Worm (Caenorhabditis elegans) whole organism, early embryonic: Measurements from ENCODE around the gene K01A12.2.

Experiments
- B0310.2 ChIP-seq: sonication (generic microtip); optimal IDR thresholded peaks from 2 replicates; lab custom pipeline; 2016; ENCODE audit warnings: mild to moderate bottlenecking, missing genetic modification characterization, missing compliant biosample characterization
- F13C5.2 ChIP-seq: sonication (generic microtip); optimal IDR thresholded peaks from 2 replicates; lab custom pipeline; 2017; ENCODE audit warnings: mild to moderate bottlenecking, missing genetic modification characterization, inconsistent platforms, missing compliant biosample characterization
- aly-1 ChIP-seq: sonication (generic microtip); optimal IDR thresholded peaks from 2 replicates; lab custom pipeline; 2016; ENCODE audit warnings: missing genetic modification characterization, missing compliant biosample characterization
- ama-1 ChIP-seq: fragments of 150-350 bp; optimal IDR thresholded peaks from 2 replicates; lab custom pipeline; 2014
- ceh-13 ChIP-seq: fragments of 200-800 bp; sonication (Bioruptor generic); optimal IDR thresholded peaks from 2 replicates; lab custom pipeline; 2018; ENCODE audit warnings: mild to moderate bottlenecking, missing genetic modification characterization, missing compliant biosample characterization
- ceh-36 ChIP-seq: sonication (generic microtip); optimal IDR thresholded peaks from 2 replicates; lab custom pipeline; 2016; ENCODE audit warnings: missing genetic modification characterization, inconsistent platforms, missing compliant biosample characterization
- ets-7 ChIP-seq: sonication (generic microtip); optimal IDR thresholded peaks from 2 replicates; lab custom pipeline; 2016; ENCODE audit warnings: missing genotype, missing genetic modification characterization, missing compliant biosample characterization
- flt-1 ChIP-seq: fragments of 200-800 bp; sonication (Bioruptor generic); IDR thresholded peaks from 2 replicates; pipeline ENCODE4 v1.3.6; 2022; ENCODE audit warnings: missing genetic modification characterization, missing compliant biosample characterization
- hmbx-1 ChIP-seq: sonication (generic microtip); optimal IDR thresholded peaks from 2 replicates; lab custom pipeline; 2016; ENCODE audit warnings: mild to moderate bottlenecking, missing genetic modification characterization, missing compliant biosample characterization
- hmg-4 ChIP-seq: fragments of 200-800 bp; sonication (Bioruptor generic); optimal IDR thresholded peaks from 2 replicates; lab custom pipeline; 2018; ENCODE audit warnings: mild to moderate bottlenecking, missing genetic modification characterization, missing compliant biosample characterization
- hnd-1 ChIP-seq: sonication (generic microtip); optimal IDR thresholded peaks from 2 replicates; lab custom pipeline; 2016; ENCODE audit warnings: missing genetic modification characterization, missing compliant biosample characterization
- pes-1 ChIP-seq: fragments of 200-800 bp; sonication (Bioruptor generic); IDR thresholded peaks from 2 replicates; pipeline ENCODE4 v1.3.6; 2022; ENCODE audit warnings: missing genetic modification reagents, missing genetic modification characterization, missing compliant biosample characterization
- scrt-1 ChIP-seq: fragments of 200-800 bp; sonication (Bioruptor generic); IDR thresholded peaks from 2 replicates; pipeline ENCODE4 v1.3.6; 2022; ENCODE audit warnings: missing genetic modification characterization, missing compliant biosample characterization
- sea-1 ChIP-seq: fragments of 200-800 bp; sonication (Bioruptor generic); conservative IDR thresholded peaks from 2 replicates; pipeline ENCODE4 v1.3.6; 2022; ENCODE audit warnings: missing genetic modification characterization, missing compliant biosample characterization
- tbx-11 ChIP-seq: fragments of 200-800 bp; sonication (Bioruptor generic); IDR thresholded peaks from 2 replicates; pipeline ENCODE4 v1.3.6; 2022; ENCODE audit warnings: missing genetic modification characterization, missing compliant biosample characterization
- tbx-37 ChIP-seq: fragments of 200-800 bp; sonication (Bioruptor generic); conservative IDR thresholded peaks from 2 replicates; pipeline ENCODE4 v1.3.6; 2022; ENCODE audit warnings: missing genetic modification reagents, missing genetic modification characterization, missing compliant biosample characterization
- tra-4 ChIP-seq: sonication (generic microtip); optimal IDR thresholded peaks from 2 replicates; lab custom pipeline; 2017; ENCODE audit warnings: missing genetic modification characterization, missing compliant biosample characterization

K01A12.2 gene

ce11 chrX:8584825-8585384 lies 28.2 kb upstream of the K01A12.2 start:
- TF ChIP-seq ceh-13 (GFP tag; lab: Kevin White, UChicago) (no peak), hmg-4 (no peak), scrt-1 (GFP tag; lab: Robert Waterston, UW) (no peak), tra-4 (tag; lab: Kevin White, UChicago) (no peak), hmbx-1 (no peak), sea-1 (GFP tag; lab: Robert Waterston, UW) (no peak), tbx-11 (GFP tag; lab: Robert Waterston, UW) (no peak), pes-1 (GFP tag; lab: Robert Waterston, UW) (no peak), ets-7 (tag; lab: Kevin White, UChicago) (no peak), ama-1 (lab: Kevin White, UChicago) (no peak), flt-1 (GFP tag; lab: Robert Waterston, UW) (no peak), F13C5.2 (no peak), aly-1 (tag; lab: Kevin White, UChicago) (no peak), ceh-36 (no peak), tbx-37 (no peak), B0310.2 (no peak)

ce11 chrX:8585837-8586236 lies 27.3 kb upstream of the K01A12.2 start, which contains the start of gene F18E9.3:
Gene F18E9.3, plus strand, starts transcription at chrX:8586147.
- TF ChIP-seq ama-1 (lab: Kevin White, UChicago) (no peak), aly-1 (tag; lab: Kevin White, UChicago) (no peak), hnd-1 (tag; lab: Kevin White, UChicago) (no peak)

ce11 chrX:8592881-8593280 lies 20.3 kb upstream of the K01A12.2 start, which contains the start of gene nlp-7:
Gene nlp-7, plus strand, starts transcription at chrX:8593181.
- TF ChIP-seq pes-1 (GFP tag; lab: Robert Waterston, UW) (no peak), aly-1 (tag; lab: Kevin White, UChicago) (no peak), flt-1 (GFP tag; lab: Robert Waterston, UW) (no peak), tra-4 (tag; lab: Kevin White, UChicago) (no peak), tbx-37 (no peak), ceh-13 (GFP tag; lab: Kevin White, UChicago) (no peak), F13C5.2 (no peak), ama-1 (lab: Kevin White, UChicago) (no peak), scrt-1 (GFP tag; lab: Robert Waterston, UW) (no peak), ceh-36 (no peak), hmbx-1 (no peak), B0310.2 (no peak), sea-1 (GFP tag; lab: Robert Waterston, UW) (no peak)

- TF ChIP-seq hnd-1 (tag; lab: Kevin White, UChicago), result no peak
- no peak for TF ChIP-seq scrt-1 (GFP tag; lab: Robert Waterston, UW)
- no peak for TF ChIP-seq ets-7 (tag; lab: Kevin White, UChicago)
Observed at ce11 chrX:8597647-8598046, 15.5 kb upstream of the K01A12.2 start, which contains the start of gene F18E9.7. Gene F18E9.7, minus strand, starts transcription at chrX:8597747.

ce11 chrX:8598491-8598890 lies 14.7 kb upstream of the K01A12.2 start:
- TF ChIP-seq tbx-11 (GFP tag; lab: Robert Waterston, UW) (no peak), tbx-37 (no peak), flt-1 (GFP tag; lab: Robert Waterston, UW) (no peak), ama-1 (lab: Kevin White, UChicago) (no peak), scrt-1 (GFP tag; lab: Robert Waterston, UW) (no peak), ets-7 (tag; lab: Kevin White, UChicago) (no peak), pes-1 (GFP tag; lab: Robert Waterston, UW) (no peak), hnd-1 (tag; lab: Kevin White, UChicago) (no peak), ceh-36 (no peak), F13C5.2 (no peak), B0310.2 (no peak), hmbx-1 (no peak), ceh-13 (GFP tag; lab: Kevin White, UChicago) (no peak), sea-1 (GFP tag; lab: Robert Waterston, UW) (no peak), aly-1 (tag; lab: Kevin White, UChicago) (no peak), hmg-4 (no peak)

ce11 chrX:8599725-8600124 lies 13.4 kb upstream of the K01A12.2 start:
- no peak for TF ChIP-seq hnd-1 (tag; lab: Kevin White, UChicago)
- TF ChIP-seq B0310.2, result no peak
- TF ChIP-seq F13C5.2, result no peak
- no peak for TF ChIP-seq sea-1 (GFP tag; lab: Robert Waterston, UW)
- no peak for TF ChIP-seq ama-1 (lab: Kevin White, UChicago)
- no peak for TF ChIP-seq ets-7 (tag; lab: Kevin White, UChicago)
- no peak for TF ChIP-seq aly-1 (tag; lab: Kevin White, UChicago)
- TF ChIP-seq hmbx-1, result no peak
- no peak for TF ChIP-seq ceh-36
- TF ChIP-seq tbx-37, result no peak
- TF ChIP-seq ceh-13 (GFP tag; lab: Kevin White, UChicago), result no peak
- no peak for TF ChIP-seq flt-1 (GFP tag; lab: Robert Waterston, UW)
- no peak for TF ChIP-seq scrt-1 (GFP tag; lab: Robert Waterston, UW)

ce11 chrX:8601235-8601634 lies 11.9 kb upstream of the K01A12.2 start, which contains the start of gene F18E9.1:
Gene F18E9.1, plus strand, starts transcription at chrX:8601535.
- TF ChIP-seq hnd-1 (tag; lab: Kevin White, UChicago) (no peak), tra-4 (tag; lab: Kevin White, UChicago) (no peak), tbx-37 (no peak), ets-7 (tag; lab: Kevin White, UChicago) (no peak), scrt-1 (GFP tag; lab: Robert Waterston, UW) (no peak), hmbx-1 (no peak), F13C5.2 (no peak), pes-1 (GFP tag; lab: Robert Waterston, UW) (no peak), sea-1 (GFP tag; lab: Robert Waterston, UW) (no peak), B0310.2 (no peak), ceh-36 (no peak), aly-1 (tag; lab: Kevin White, UChicago) (no peak), tbx-11 (GFP tag; lab: Robert Waterston, UW) (no peak), ama-1 (lab: Kevin White, UChicago) (no peak), hmg-4 (no peak), flt-1 (GFP tag; lab: Robert Waterston, UW) (no peak), ceh-13 (GFP tag; lab: Kevin White, UChicago) (no peak)
